Worm (Caenorhabditis elegans) whole organism, L4/young adult: ENCODE results near the gene nhr-121.

Experiments used
- W03F9.2 ChIP-seq: fragments of 150-350 bp; optimal IDR thresholded peaks from 2 replicates; lab custom pipeline; 2014; ENCODE audit warnings: missing biosample characterization, missing genetic modification characterization
- dao-5 ChIP-seq: sonication (generic microtip); optimal IDR thresholded peaks from 2 replicates; lab custom pipeline; 2016; ENCODE audit warnings: missing genotype, missing genetic modification characterization, moderate library complexity, missing compliant biosample characterization
- him-1 ChIP-seq: sonication (generic microtip); optimal IDR thresholded peaks from 2 replicates; lab custom pipeline; 2016; ENCODE audit warnings: missing genotype, missing genetic modification reagents, missing genetic modification characterization, missing compliant biosample characterization

ce11 chrIII:2419504-2419903 lies 35.1 kb downstream of the nhr-121 start:
- no peak for TF ChIP-seq him-1 (tag; lab: Kevin White, UChicago)
- TF ChIP-seq dao-5 = no peak
- TF ChIP-seq W03F9.2 (tag; lab: Kevin White, UChicago) = no peak
